Worm (Caenorhabditis elegans) whole organism, L4 larva: ENCODE results near the gene nhr-272.

ENCODE experiments used
- F10B5.3 ChIP-seq: sonication (generic microtip); optimal IDR thresholded peaks from 2 replicates; lab custom pipeline; 2016; ENCODE audit warnings: mild to moderate bottlenecking, missing genetic modification characterization, missing compliant biosample characterization
- F26F4.8 ChIP-seq: fragments of 200-800 bp; sonication (Bioruptor generic); conservative IDR thresholded peaks from 2 replicates; pipeline ENCODE4 v1.3.6; 2022; ENCODE audit warnings: missing genetic modification characterization, missing compliant biosample characterization
- F37D6.2 ChIP-seq: sonication (generic microtip); optimal IDR thresholded peaks from 2 replicates; lab custom pipeline; 2016; ENCODE audit warnings: mild to moderate bottlenecking, missing genetic modification characterization, missing compliant biosample characterization
- F44E2.7 ChIP-seq: fragments of 200-800 bp; sonication (Bioruptor generic); IDR thresholded peaks from 2 replicates; pipeline ENCODE4 v2.1.2; 2022; ENCODE audit warnings: missing genetic modification characterization, missing compliant biosample characterization
- Y105C5A.15 ChIP-seq: fragments of 200-800 bp; sonication (Bioruptor generic); IDR thresholded peaks from 2 replicates; pipeline ENCODE4 v1.3.6; 2022; ENCODE audit warnings: missing genetic modification characterization, missing compliant biosample characterization
- Y48G9A.11 ChIP-seq: fragments of 200-800 bp; sonication (Bioruptor generic); IDR thresholded peaks from 2 replicates; pipeline ENCODE4 v1.3.6; 2022; ENCODE audit warnings: missing genetic modification reagents, missing genetic modification characterization, missing compliant biosample characterization
- Y75B8A.6 ChIP-seq: fragments of 200-800 bp; sonication (Bioruptor generic); IDR thresholded peaks from 2 replicates; pipeline ENCODE4 v1.3.6; 2022; ENCODE audit warnings: missing genetic modification reagents, missing genetic modification characterization, missing compliant biosample characterization
- ZK337.2 ChIP-seq: fragments of 200-800 bp; sonication (Bioruptor generic); IDR thresholded peaks from 2 replicates; pipeline ENCODE4 v1.3.6; 2022; ENCODE audit warnings: missing genetic modification reagents, missing genetic modification characterization, missing compliant biosample characterization
- ceh-28 ChIP-seq: fragments of 150-350 bp; optimal IDR thresholded peaks from 2 replicates; lab custom pipeline; 2014; ENCODE audit warnings: missing biosample characterization, missing genetic modification reagents, missing genetic modification characterization
- ceh-44 ChIP-seq: fragments of 200-800 bp; sonication (Bioruptor generic); IDR thresholded peaks from 2 replicates; pipeline ENCODE4 v1.3.6; 2022; ENCODE audit warnings: missing genetic modification reagents, missing genetic modification characterization, missing compliant biosample characterization
- ceh-62 ChIP-seq: sonication (generic microtip); optimal IDR thresholded peaks from 2 replicates; lab custom pipeline; 2017; ENCODE audit warnings: missing biosample characterization, missing genetic modification characterization
- ctbp-1 ChIP-seq: fragments of 200-800 bp; sonication (Bioruptor generic); IDR thresholded peaks from 2 replicates; pipeline ENCODE4 v1.3.6; 2022; ENCODE audit warnings: missing genetic modification reagents, missing genetic modification characterization, missing compliant biosample characterization
- daf-12 ChIP-seq: fragments of 150-350 bp; optimal IDR thresholded peaks from 2 replicates; lab custom pipeline; 2014; ENCODE audit warnings: missing biosample characterization, missing genetic modification reagents, missing genetic modification characterization
- daf-8 ChIP-seq: fragments of 200-800 bp; sonication (Bioruptor generic); IDR thresholded peaks from 2 replicates; pipeline ENCODE4 v1.3.6; 2022; ENCODE audit warnings: missing genetic modification characterization, missing compliant biosample characterization
- dmd-8 ChIP-seq: fragments of 200-800 bp; sonication (Bioruptor generic); IDR thresholded peaks from 2 replicates; pipeline ENCODE4 v1.3.6; 2022; ENCODE audit warnings: missing genetic modification characterization, missing compliant biosample characterization
- dpl-1 ChIP-seq: fragments of 150-350 bp; optimal IDR thresholded peaks from 2 replicates; lab custom pipeline; 2014; ENCODE audit warnings: missing biosample characterization, missing genetic modification reagents, missing genetic modification characterization
- egl-27 ChIP-seq: sonication (generic microtip); optimal IDR thresholded peaks from 3 replicates; lab custom pipeline; 2017; ENCODE audit warnings: missing biosample characterization, missing genetic modification reagents, missing genetic modification characterization
- egl-43 ChIP-seq: fragments of 200-800 bp; sonication (Bioruptor generic); IDR thresholded peaks from 2 replicates; pipeline ENCODE4 v1.3.6; 2022; ENCODE audit warnings: missing genetic modification reagents, missing genetic modification characterization, missing compliant biosample characterization
- fos-1 ChIP-seq: fragments of 150-350 bp; optimal IDR thresholded peaks from 2 replicates; lab custom pipeline; 2014; ENCODE audit warnings: missing biosample characterization, missing genetic modification characterization
- hif-1 ChIP-seq, 2 experiments: sonication (generic microtip); optimal IDR thresholded peaks; 2 replicates each; lab custom pipeline; 2016 to 2017; ENCODE audit warnings: missing compliant biosample characterization in 2 of 2, missing genetic modification characterization in 2 of 2, missing genetic modification reagents in 2 of 2, missing genotype in 2 of 2, mild to moderate bottlenecking in 1 of 2
- lin-29 ChIP-seq: fragments of 200-800 bp; sonication (Bioruptor generic); IDR thresholded peaks from 2 replicates; pipeline ENCODE4 v1.3.6; 2022; ENCODE audit warnings: missing genetic modification reagents, missing genetic modification characterization, missing compliant biosample characterization
- lin-39 ChIP-seq: fragments of 150-350 bp; optimal IDR thresholded peaks from 2 replicates; lab custom pipeline; 2014; ENCODE audit warnings: missing biosample characterization, missing genetic modification reagents, missing genetic modification characterization
- mdt-29 ChIP-seq: fragments of 200-800 bp; sonication (Bioruptor generic); IDR thresholded peaks from 2 replicates; pipeline ENCODE4 v1.3.6; 2022; ENCODE audit warnings: missing genetic modification reagents, missing genetic modification characterization, missing compliant biosample characterization
- mxl-2 ChIP-seq: fragments of 200-800 bp; sonication (Bioruptor generic); conservative IDR thresholded peaks from 2 replicates; pipeline ENCODE4 v1.3.6; 2022; ENCODE audit warnings: missing genetic modification reagents, missing genetic modification characterization, missing compliant biosample characterization
- mxl-3 ChIP-seq: fragments of 200-800 bp; sonication (Bioruptor generic); optimal IDR thresholded peaks from 2 replicates; lab custom pipeline; 2018; ENCODE audit warnings: mild to moderate bottlenecking, missing genetic modification characterization, missing compliant biosample characterization
- nhr-10 ChIP-seq: fragments of 150-350 bp; optimal IDR thresholded peaks from 2 replicates; lab custom pipeline; 2014; ENCODE audit warnings: missing biosample characterization, missing genetic modification characterization
- nhr-111 ChIP-seq: fragments of 200-800 bp; sonication (Bioruptor generic); optimal IDR thresholded peaks from 2 replicates; lab custom pipeline; 2018; ENCODE audit warnings: mild to moderate bottlenecking, missing genetic modification characterization, missing compliant biosample characterization
- nhr-41 ChIP-seq: fragments of 200-800 bp; sonication (Bioruptor generic); IDR thresholded peaks from 2 replicates; pipeline ENCODE4 v1.3.6; 2022; ENCODE audit warnings: missing genetic modification reagents, missing genetic modification characterization, missing compliant biosample characterization
- nhr-76 ChIP-seq: fragments of 150-350 bp; optimal IDR thresholded peaks from 2 replicates; lab custom pipeline; 2014; ENCODE audit warnings: missing biosample characterization, missing genetic modification characterization
- nhr-77 ChIP-seq: fragments of 150-350 bp; optimal IDR thresholded peaks from 2 replicates; lab custom pipeline; 2014; ENCODE audit warnings: missing biosample characterization, missing genetic modification characterization
- pha-4 ChIP-seq, 2 experiments: fragments of 150-350 bp in 1 of 2; fragments of 200-800 bp in 1 of 2; sonication (Bioruptor generic) in 1 of 2; IDR thresholded peaks in 1 of 2; optimal IDR thresholded peaks in 1 of 2; 2 replicates each; pipeline versions ENCODE4 v1.3.6 to Lab custom; 2014 to 2022; ENCODE audit warnings: missing genetic modification characterization in 2 of 2, missing genetic modification reagents in 2 of 2, missing biosample characterization in 1 of 2, missing compliant biosample characterization in 1 of 2
- sdz-12 ChIP-seq: fragments of 200-800 bp; sonication (Bioruptor generic); optimal IDR thresholded peaks from 2 replicates; lab custom pipeline; 2018; ENCODE audit warnings: mild to moderate bottlenecking, missing genetic modification characterization, missing compliant biosample characterization
- tag-97 ChIP-seq: fragments of 200-800 bp; sonication (Bioruptor generic); IDR thresholded peaks from 2 replicates; pipeline ENCODE4 v1.3.6; 2022; ENCODE audit warnings: missing genetic modification characterization, missing compliant biosample characterization
- unc-39 ChIP-seq: sonication (generic microtip); optimal IDR thresholded peaks from 2 replicates; lab custom pipeline; 2017; ENCODE audit warnings: missing biosample characterization, missing genetic modification characterization
- unc-62 ChIP-seq, 3 experiments: fragments of 150-350 bp in 1 of 3; sonication (generic microtip); optimal IDR thresholded peaks in 2 of 3; peaks in 1 of 3; 1 replicate in 1 of 3; 2 replicates in 2 of 3; lab custom pipeline; 2014 to 2017; ENCODE audit warnings: missing biosample characterization in 3 of 3, missing genetic modification characterization in 3 of 3, missing genetic modification reagents in 3 of 3, missing genotype in 1 of 3
- vab-7 ChIP-seq: fragments of 200-800 bp; sonication (Bioruptor generic); IDR thresholded peaks from 2 replicates; pipeline ENCODE4 v1.3.6; 2022; ENCODE audit warnings: missing genetic modification reagents, missing genetic modification characterization, missing compliant biosample characterization
- zfp-3 ChIP-seq: fragments of 200-800 bp; sonication (Bioruptor generic); conservative IDR thresholded peaks from 2 replicates; pipeline ENCODE4 v1.3.6; 2022; ENCODE audit warnings: missing genetic modification reagents, missing genetic modification characterization, missing compliant biosample characterization
- zip-2 ChIP-seq: fragments of 150-350 bp; optimal IDR thresholded peaks from 2 replicates; lab custom pipeline; 2014; ENCODE audit warnings: missing biosample characterization, missing genetic modification characterization
- ztf-11 ChIP-seq: fragments of 150-350 bp; optimal IDR thresholded peaks from 2 replicates; lab custom pipeline; 2014; ENCODE audit warnings: missing biosample characterization, missing genetic modification characterization

nhr-272 gene

ce11 chrX:12661091-12661526 is 43.5 kb downstream of the nhr-272 start (continued):
- no peak for TF ChIP-seq nhr-41
- TF ChIP-seq Y48G9A.11 (GFP tag; lab: Robert Waterston, UW) = peak; percentile 53; the same call in 1 of the 2 replicates
- TF ChIP-seq lin-29 (GFP tag; lab: Robert Waterston, UW) = peak; percentile 50; the same call in 1 of the 2 replicates
- TF ChIP-seq dmd-8 (GFP tag; lab: Robert Waterston, UW) = peak; percentile 85
- TF ChIP-seq egl-43 (GFP tag; lab: Robert Waterston, UW) = peak; percentile 94
- TF ChIP-seq pha-4 (GFP tag; IDR thresholded peaks at IDR 0.05; lab: Robert Waterston, UW) = peak; percentile 75; the same call in 1 of the 2 replicates
- no peak for TF ChIP-seq pha-4 (tag; optimal IDR thresholded peaks at IDR 0.05; lab: Kevin White, UChicago)
- no peak for TF ChIP-seq nhr-10 (tag; lab: Kevin White, UChicago)
- no peak for TF ChIP-seq mxl-2 (GFP tag; lab: Robert Waterston, UW)
- no peak for TF ChIP-seq mdt-29 (GFP tag; lab: Robert Waterston, UW)
- peak; percentile 54 for TF ChIP-seq F37D6.2 (tag; lab: Kevin White, UChicago)
- no peak for TF ChIP-seq ztf-11 (tag; lab: Kevin White, UChicago)
- no peak for TF ChIP-seq nhr-76
- no peak for TF ChIP-seq nhr-77 (tag; lab: Kevin White, UChicago)
- no peak for TF ChIP-seq unc-39 (tag; lab: Kevin White, UChicago)
- peak; percentile 78 for TF ChIP-seq F10B5.3 (tag; lab: Kevin White, UChicago)
- 0 out of 2 replicates have a peak, but pooled peaks have one; percentile 36 for TF ChIP-seq F44E2.7 (GFP tag; lab: Robert Waterston, UW)
- TF ChIP-seq daf-8 (GFP tag; lab: Robert Waterston, UW) = no peak
- TF ChIP-seq hif-1 (tag; optimal IDR thresholded peaks at IDR 0.05; lab: Kevin White, UChicago) = peak in 1 of 2 experiments; percentile 72
- TF ChIP-seq ceh-28 = no peak
- no peak for TF ChIP-seq tag-97 (GFP tag; lab: Robert Waterston, UW)
- TF ChIP-seq zip-2 (tag; lab: Kevin White, UChicago) = no peak
- peak; percentile 38; the same call in 1 of the 2 replicates for TF ChIP-seq ZK337.2 (GFP tag; lab: Robert Waterston, UW)
- peak; percentile 77; the same call in 1 of the 2 replicates for TF ChIP-seq Y105C5A.15
- TF ChIP-seq mxl-3 (GFP tag; lab: Kevin White, UChicago) = peak; percentile 78
- TF ChIP-seq Y75B8A.6 (GFP tag; lab: Robert Waterston, UW) = no peak
- peak; percentile 70 for TF ChIP-seq F26F4.8 (GFP tag; lab: Robert Waterston, UW)
- no peak for TF ChIP-seq daf-12 (tag; lab: Kevin White, UChicago)
- TF ChIP-seq sdz-12 (GFP tag; lab: Kevin White, UChicago) = peak; percentile 0
- peak; percentile 68; the same call in 1 of the 2 replicates for TF ChIP-seq zfp-3 (GFP tag; lab: Robert Waterston, UW)
- TF ChIP-seq ceh-44 (GFP tag; lab: Robert Waterston, UW) = peak; percentile 83; the same call in 1 of the 2 replicates
- peak; percentile 68; the same call in 1 of the 2 replicates for TF ChIP-seq vab-7
- TF ChIP-seq lin-39 (tag; lab: Kevin White, UChicago) = no peak
- no peak for TF ChIP-seq ceh-62 (tag; lab: Kevin White, UChicago)
- TF ChIP-seq egl-27 = no peak
- TF ChIP-seq dpl-1 (GFP tag; lab: Kevin White, UChicago) = no peak
- TF ChIP-seq ctbp-1 (GFP tag; lab: Robert Waterston, UW) = peak; percentile 83
- peak; percentile 47 for TF ChIP-seq nhr-111
- TF ChIP-seq fos-1 (tag; lab: Kevin White, UChicago) = no peak

ce11 chrX:12659814-12660213 is 44.8 kb downstream of the nhr-272 start, which contains the start of gene C02B4.3:
Gene C02B4.3, minus strand, starts transcription at chrX:12659847.
- no peak for TF ChIP-seq mdt-29 (GFP tag; lab: Robert Waterston, UW)
- TF ChIP-seq unc-62 (GFP tag; optimal IDR thresholded peaks at IDR 0.05 in 1 of 2; lab: Kevin White, UChicago) = peak in 1 of 2 experiments; percentile 59
- TF ChIP-seq unc-62 (tag; optimal IDR thresholded peaks at IDR 0.05; lab: Kevin White, UChicago) = no peak
